Fruit fly (Drosophila melanogaster) whole organism, embryonic: ENCODE data around the gene CG34148.

Experiments
- B-H2 ChIP-seq: fragments of 200-800 bp; sonication (Bioruptor generic); optimal IDR thresholded peaks from 2 replicates; lab custom pipeline; 2018; ENCODE audit warnings: missing biosample characterization, mild to moderate bottlenecking, missing genetic modification characterization
- CG12236 ChIP-seq: fragments of 200-800 bp; sonication (Bioruptor generic); optimal IDR thresholded peaks from 2 replicates; lab custom pipeline; 2016; ENCODE audit warnings: missing biosample characterization, missing genetic modification characterization
- CG12744 ChIP-seq: fragments of 200-800 bp; sonication (Bioruptor generic); optimal IDR thresholded peaks from 2 replicates; lab custom pipeline; 2016; ENCODE audit warnings: missing biosample characterization, missing genetic modification characterization
- CG13123 ChIP-seq: fragments of 200-800 bp; sonication (Bioruptor generic); optimal IDR thresholded peaks from 2 replicates; lab custom pipeline; 2016; ENCODE audit warnings: missing biosample characterization, missing genetic modification characterization
- CG13287 ChIP-seq: fragments of 200-800 bp; sonication (Bioruptor generic); IDR thresholded peaks from 2 replicates; pipeline ENCODE4 v1.3.6; 2022; ENCODE audit warnings: missing biosample characterization, missing genetic modification characterization; ENCODE audit not compliant: partially characterized antibody
- CG13424 ChIP-seq: fragments of 200-800 bp; sonication (Bioruptor generic); optimal IDR thresholded peaks from 2 replicates; lab custom pipeline; 2019; ENCODE audit warnings: missing biosample characterization, mild to moderate bottlenecking, missing genetic modification characterization, moderate library complexity
- CG1603 ChIP-seq: fragments of 200-800 bp; sonication (Bioruptor generic); optimal IDR thresholded peaks from 2 replicates; lab custom pipeline; 2019; ENCODE audit warnings: missing biosample characterization, mild to moderate bottlenecking, missing genetic modification characterization, moderate library complexity
- CG2116 ChIP-seq: fragments of 200-800 bp; sonication (Bioruptor generic); optimal IDR thresholded peaks from 3 replicates; lab custom pipeline; 2018; ENCODE audit warnings: missing biosample characterization, mild to moderate bottlenecking, missing genetic modification characterization
- CG30431 ChIP-seq: fragments of 200-800 bp; sonication (Bioruptor generic); optimal IDR thresholded peaks from 2 replicates; lab custom pipeline; 2017; ENCODE audit warnings: missing biosample characterization, missing genetic modification characterization
- CG3847 ChIP-seq: fragments of 200-800 bp; sonication (Bioruptor generic); IDR thresholded peaks from 2 replicates; pipeline ENCODE4 v1.3.6; 2022; ENCODE audit warnings: missing biosample characterization, missing genetic modification characterization
- CG5180 ChIP-seq: fragments of 200-800 bp; sonication (Bioruptor generic); optimal IDR thresholded peaks from 3 replicates; lab custom pipeline; 2017; ENCODE audit warnings: missing biosample characterization, missing genetic modification characterization, mild to moderate bottlenecking, moderate library complexity, missing genetic modification reagents
- CG6175 ChIP-seq: fragments of 200-800 bp; sonication (Bioruptor generic); IDR thresholded peaks from 3 replicates; pipeline ENCODE4 v1.3.6; 2022; ENCODE audit warnings: missing biosample characterization, missing genetic modification characterization
- CG6272 ChIP-seq: fragments of 200-800 bp; sonication (Bioruptor generic); IDR thresholded peaks from 2 replicates; pipeline ENCODE4 v1.3.6; 2022; ENCODE audit warnings: missing biosample characterization, missing genetic modification characterization
- CG6765 ChIP-seq: fragments of 200-800 bp; sonication (Bioruptor generic); optimal IDR thresholded peaks from 3 replicates; lab custom pipeline; 2017; ENCODE audit warnings: missing biosample characterization, mild to moderate bottlenecking, missing genetic modification characterization
- CG6813 ChIP-seq: fragments of 200-800 bp; sonication (Bioruptor generic); optimal IDR thresholded peaks from 2 replicates; lab custom pipeline; 2017; ENCODE audit warnings: missing biosample characterization, missing genetic modification characterization, mild to moderate bottlenecking, moderate library complexity, missing genetic modification reagents
- CG8281 ChIP-seq: fragments of 200-800 bp; sonication (Bioruptor generic); optimal IDR thresholded peaks from 2 replicates; lab custom pipeline; 2018; ENCODE audit warnings: missing biosample characterization, mild to moderate bottlenecking, missing genetic modification characterization, moderate library complexity
- CG8478 ChIP-seq: fragments of >200 bp; optimal IDR thresholded peaks from 2 replicates; lab custom pipeline; 2018
- CG8765 ChIP-seq: fragments of 200-800 bp; sonication (Bioruptor generic); IDR thresholded peaks from 2 replicates; pipeline ENCODE4 v1.3.6; 2022; ENCODE audit warnings: missing biosample characterization, missing genetic modification characterization
- Drgx ChIP-seq: fragments of 200-800 bp; sonication (Bioruptor generic); IDR thresholded peaks from 2 replicates; pipeline ENCODE4 v1.3.6; 2022; ENCODE audit warnings: missing biosample characterization, missing genetic modification characterization
- E2f1 ChIP-seq: fragments of 200-800 bp; sonication (Bioruptor generic); IDR thresholded peaks from 2 replicates; pipeline ENCODE4 v1.3.6; 2022; ENCODE audit warnings: missing biosample characterization, missing genetic modification characterization
- E2f2 ChIP-seq: fragments of 200-800 bp; sonication (Bioruptor generic); IDR thresholded peaks from 2 replicates; pipeline ENCODE4 v1.3.6; 2022; ENCODE audit warnings: missing biosample characterization, missing genetic modification characterization
- Ets97D ChIP-seq: fragments of 200-800 bp; sonication (Bioruptor generic); optimal IDR thresholded peaks from 3 replicates; lab custom pipeline; 2016; ENCODE audit warnings: missing biosample characterization, missing genetic modification characterization
- Gug ChIP-seq: fragments of 200-800 bp; sonication (Bioruptor generic); IDR thresholded peaks from 4 replicates; pipeline ENCODE4 v1.3.6; 2022; ENCODE audit warnings: missing biosample characterization, missing genetic modification characterization
- HLH54F ChIP-seq: fragments of 200-800 bp; sonication (Bioruptor generic); optimal IDR thresholded peaks from 3 replicates; lab custom pipeline; 2016; ENCODE audit warnings: missing biosample characterization, missing genetic modification characterization
- Hr78 ChIP-seq, 2 experiments: fragments of 200-800 bp in 1 of 2; fragments of >200 bp in 1 of 2; sonication (Bioruptor generic) in 1 of 2; optimal IDR thresholded peaks; 2 replicates each; lab custom pipeline; 2017 to 2019; ENCODE audit warnings: missing biosample characterization in 2 of 2, missing genetic modification characterization in 2 of 2, mild to moderate bottlenecking in 1 of 2, moderate library complexity in 1 of 2
- Hsf ChIP-seq: fragments of 200-800 bp; sonication (Bioruptor generic); optimal IDR thresholded peaks from 3 replicates; lab custom pipeline; 2016; ENCODE audit warnings: missing biosample characterization, missing genetic modification characterization
- MTF-1 ChIP-seq: fragments of 200-800 bp; sonication (Bioruptor generic); optimal IDR thresholded peaks from 2 replicates; lab custom pipeline; 2018; ENCODE audit warnings: missing biosample characterization, mild to moderate bottlenecking, missing genetic modification characterization, borderline replicate concordance
- Pdp1 ChIP-seq, 2 experiments: fragments of 200-800 bp; sonication (Bioruptor generic); optimal IDR thresholded peaks; 3 replicates each; lab custom pipeline; 2016; ENCODE audit warnings: missing biosample characterization in 2 of 2, missing genetic modification characterization in 2 of 2, mild to moderate bottlenecking in 1 of 2, moderate library complexity in 1 of 2
- Ravus ChIP-seq: fragments of 200-800 bp; sonication (Bioruptor generic); IDR thresholded peaks from 2 replicates; pipeline ENCODE4 v1.3.6; 2022; ENCODE audit warnings: missing biosample characterization, missing genetic modification characterization
- Spps ChIP-seq: fragments of 200-800 bp; sonication (Bioruptor generic); optimal IDR thresholded peaks from 2 replicates; lab custom pipeline; 2018; ENCODE audit warnings: missing biosample characterization, mild to moderate bottlenecking, missing genetic modification characterization
- az2 ChIP-seq: fragments of 200-800 bp; sonication (Bioruptor generic); optimal IDR thresholded peaks from 3 replicates; lab custom pipeline; 2016; ENCODE audit warnings: missing biosample characterization, missing genetic modification characterization
- bigmax ChIP-seq: fragments of 200-800 bp; sonication (Bioruptor generic); optimal IDR thresholded peaks from 2 replicates; lab custom pipeline; 2018; ENCODE audit warnings: missing biosample characterization, mild to moderate bottlenecking, missing genetic modification characterization
- br ChIP-seq: fragments of >200 bp; optimal IDR thresholded peaks from 2 replicates; lab custom pipeline; 2017
- bsh ChIP-seq, 2 experiments: fragments of 200-800 bp; sonication (Bioruptor generic); optimal IDR thresholded peaks; 2 replicates each; lab custom pipeline; 2017 to 2018; ENCODE audit warnings: mild to moderate bottlenecking in 2 of 2, missing biosample characterization in 2 of 2, missing genetic modification characterization in 2 of 2, moderate library complexity in 1 of 2
- ci ChIP-seq: fragments of 200-800 bp; sonication (Bioruptor generic); IDR thresholded peaks from 3 replicates; pipeline ENCODE4 v1.3.6; 2022; ENCODE audit warnings: missing biosample characterization, missing genetic modification characterization
- exex ChIP-seq: fragments of 200-800 bp; sonication (Bioruptor generic); optimal IDR thresholded peaks from 4 replicates; lab custom pipeline; 2018; ENCODE audit warnings: missing biosample characterization, mild to moderate bottlenecking, missing genetic modification characterization, moderate library complexity
- hb ChIP-seq: fragments of 200-800 bp; sonication (Bioruptor generic); IDR thresholded peaks from 3 replicates; pipeline ENCODE4 v1.3.6; 2022; ENCODE audit warnings: missing biosample characterization, missing genetic modification characterization; ENCODE audit not compliant: partially characterized antibody
- her ChIP-seq: fragments of 200-800 bp; sonication (Bioruptor generic); optimal IDR thresholded peaks from 2 replicates; lab custom pipeline; 2016; ENCODE audit warnings: missing biosample characterization, missing genetic modification characterization
- insv ChIP-seq, 2 experiments: fragments of 200-800 bp; sonication (Bioruptor generic); optimal IDR thresholded peaks; 3 replicates each; lab custom pipeline; 2016 to 2018; ENCODE audit warnings: missing biosample characterization in 2 of 2, missing genetic modification characterization in 2 of 2
- lov ChIP-seq, 2 experiments: fragments of 200-800 bp in 1 of 2; fragments of >200 bp in 1 of 2; sonication (Bioruptor generic) in 1 of 2; IDR thresholded peaks in 1 of 2; optimal IDR thresholded peaks in 1 of 2; 2 replicates in 1 of 2; 3 replicates in 1 of 2; pipeline versions ENCODE4 v1.3.6 to Lab custom; 2017 to 2022; ENCODE audit warnings: missing biosample characterization in 1 of 2, missing genetic modification characterization in 1 of 2
- maf-S ChIP-seq: fragments of 200-800 bp; sonication (Bioruptor generic); optimal IDR thresholded peaks from 2 replicates; lab custom pipeline; 2016; ENCODE audit warnings: missing biosample characterization, missing genetic modification characterization
- nerfin-2 ChIP-seq: fragments of 200-800 bp; sonication (Bioruptor generic); IDR thresholded peaks from 2 replicates; pipeline ENCODE4 v1.3.6; 2022; ENCODE audit warnings: missing biosample characterization, missing genetic modification characterization; ENCODE audit not compliant: partially characterized antibody
- run ChIP-seq: fragments of 200-800 bp; sonication (Bioruptor generic); optimal IDR thresholded peaks from 3 replicates; lab custom pipeline; 2018; ENCODE audit warnings: missing biosample characterization, mild to moderate bottlenecking, missing genetic modification characterization
- sug ChIP-seq: fragments of 200-800 bp; optimal IDR thresholded peaks from 2 replicates; lab custom pipeline; 2019; ENCODE audit warnings: missing biosample characterization, mild to moderate bottlenecking, missing genetic modification characterization, moderate library complexity
- tgo ChIP-seq: fragments of 200-800 bp; sonication (Bioruptor generic); IDR thresholded peaks from 3 replicates; pipeline ENCODE4 v1.3.6; 2022; ENCODE audit warnings: missing biosample characterization, missing genetic modification characterization
- tup ChIP-seq: fragments of 200-800 bp; sonication (Bioruptor generic); optimal IDR thresholded peaks from 2 replicates; lab custom pipeline; 2016; ENCODE audit warnings: missing biosample characterization, mild to moderate bottlenecking, missing genetic modification characterization, moderate library complexity
- unc-4 ChIP-seq: fragments of 200-800 bp; sonication (Bioruptor generic); IDR thresholded peaks from 2 replicates; pipeline ENCODE4 v1.3.6; 2022; ENCODE audit warnings: missing biosample characterization, missing genetic modification characterization; ENCODE audit not compliant: partially characterized antibody
- usp ChIP-seq: fragments of >200 bp; optimal IDR thresholded peaks from 2 replicates; lab custom pipeline; 2017; ENCODE audit warnings: missing biosample characterization, missing genetic modification characterization
- vnd ChIP-seq: fragments of 200-800 bp; sonication (Bioruptor generic); IDR thresholded peaks from 3 replicates; pipeline ENCODE4 v1.3.6; 2022; ENCODE audit warnings: missing biosample characterization, missing genetic modification characterization; ENCODE audit not compliant: partially characterized antibody

The CG34148 gene

DNA sequence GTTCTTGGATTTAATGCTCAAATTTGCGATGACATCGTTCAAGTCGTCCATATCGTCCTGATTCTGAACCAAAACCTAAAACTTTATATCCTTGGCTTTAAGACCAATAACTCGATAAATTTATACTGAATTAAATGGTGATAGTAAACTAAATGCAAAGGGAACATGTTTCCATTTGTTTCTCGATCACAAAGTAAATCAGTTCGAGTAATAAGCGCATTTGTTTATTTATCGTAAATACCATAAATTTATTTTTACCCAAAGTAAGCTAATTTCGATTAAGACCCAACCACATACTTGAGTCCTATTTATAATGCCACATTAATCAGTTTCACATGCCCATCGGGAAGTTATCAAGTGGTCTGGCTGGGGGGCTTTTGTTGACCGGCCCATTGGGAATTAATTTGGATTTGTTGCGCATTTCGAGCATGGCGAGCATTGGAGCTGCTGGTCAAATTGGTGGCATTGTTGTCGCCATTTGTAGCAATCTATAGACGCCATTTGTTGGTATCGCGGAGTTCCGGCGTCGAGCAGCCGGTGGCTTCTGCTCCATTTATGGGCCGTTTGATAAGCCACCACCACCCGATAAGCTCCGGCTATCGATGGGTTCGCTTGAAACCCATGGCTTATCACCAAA is 8.9 kb downstream of the CG34148 start, which contains the start of gene CG31174:
CG31174 (minus strand) TSS at position 51 of the 637 bp plus-strand sequence.
- no peak for TF ChIP-seq Ets97D (GFP tag; lab: Kevin White, UChicago)
- no peak for TF ChIP-seq br (lab: Kevin White, UChicago)
- TF ChIP-seq CG8478 (lab: Kevin White, UChicago): no peak
- no peak for TF ChIP-seq CG13123 (GFP tag; lab: Kevin White, UChicago)
- no peak for TF ChIP-seq unc-4 (GFP tag; lab: Robert Waterston, UW)
- no peak for TF ChIP-seq HLH54F (GFP tag; lab: Kevin White, UChicago)
- no peak for TF ChIP-seq CG8765 (GFP tag; lab: Robert Waterston, UW)
- TF ChIP-seq tup (GFP tag; lab: Kevin White, UChicago): no peak
- TF ChIP-seq E2f1 (GFP tag; lab: Robert Waterston, UW): no peak
- no peak for TF ChIP-seq MTF-1 (GFP tag; lab: Kevin White, UChicago)
- TF ChIP-seq tgo: no peak
- TF ChIP-seq ci (GFP tag; lab: Robert Waterston, UW): peak; percentile 19; the same call in 1 of the 3 replicates
- TF ChIP-seq her (GFP tag; lab: Kevin White, UChicago): no peak
- no peak for TF ChIP-seq CG13424 (tag; lab: Kevin White, UChicago)
- no peak for TF ChIP-seq CG2116 (GFP tag; lab: Kevin White, UChicago)
- no peak for TF ChIP-seq B-H2 (GFP tag; lab: Kevin White, UChicago)
- no peak for TF ChIP-seq hb (GFP tag; lab: Robert Waterston, UW)
- no peak for TF ChIP-seq E2f2
- no peak for TF ChIP-seq CG1603
- no peak for TF ChIP-seq CG30431 (GFP tag; lab: Kevin White, UChicago)
- TF ChIP-seq bsh (GFP tag; optimal IDR thresholded peaks at IDR 0.05; lab: Kevin White, UChicago): no peak
- no peak for TF ChIP-seq nerfin-2
- peak; percentile 38 for TF ChIP-seq run
- no peak for TF ChIP-seq CG13287
- no peak for TF ChIP-seq lov (optimal IDR thresholded peaks at IDR 0.05; lab: Kevin White, UChicago)
- TF ChIP-seq lov (GFP tag; IDR thresholded peaks at IDR 0.05; lab: Robert Waterston, UW): no peak
- no peak for TF ChIP-seq CG6272 (GFP tag; lab: Robert Waterston, UW)
- no peak for TF ChIP-seq maf-S (GFP tag; lab: Kevin White, UChicago)
- no peak for TF ChIP-seq Pdp1 (GFP tag; optimal IDR thresholded peaks at IDR 0.05; lab: Kevin White, UChicago)
- TF ChIP-seq exex (tag; lab: Kevin White, UChicago): peak; percentile 83
- TF ChIP-seq insv (GFP tag; optimal IDR thresholded peaks at IDR 0.05; lab: Kevin White, UChicago): no peak
- TF ChIP-seq Drgx: no peak
- TF ChIP-seq CG12744 (GFP tag; lab: Kevin White, UChicago): no peak
- 0 out of 3 replicates have a peak, but pooled peaks have one; percentile 14 for TF ChIP-seq vnd
- TF ChIP-seq CG6175 (GFP tag; lab: Robert Waterston, UW): peak; percentile 77
- TF ChIP-seq Hr78 (GFP tag; optimal IDR thresholded peaks at IDR 0.05; lab: Kevin White, UChicago): no peak
- TF ChIP-seq sug: peak; percentile 97
- no peak for TF ChIP-seq Ravus
- no peak for TF ChIP-seq CG12236 (GFP tag; lab: Kevin White, UChicago)
- no peak for TF ChIP-seq usp (GFP tag; lab: Kevin White, UChicago)

DNA sequence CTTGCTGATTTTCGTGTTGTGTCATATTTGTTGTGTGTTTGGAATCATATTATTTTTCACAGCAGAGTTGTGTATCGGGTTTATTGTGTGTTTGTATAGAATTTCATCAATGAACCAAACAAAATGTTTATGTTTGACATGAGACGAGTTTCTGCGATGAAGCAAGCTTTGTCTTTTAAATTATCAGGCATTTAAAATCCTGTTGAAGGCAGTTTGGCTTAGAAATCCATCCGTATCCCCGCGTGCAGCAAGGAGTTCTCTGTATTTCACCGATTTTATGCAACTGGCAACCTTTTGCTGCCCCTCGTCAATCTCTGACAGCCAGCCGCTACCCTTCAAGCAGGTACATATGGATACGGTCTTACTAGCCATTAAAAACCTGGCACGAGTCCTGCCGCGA is 10.7 kb downstream of the CG34148 start, which contains the start of the genes CG6569 and Cby:
CG6569 (minus strand) TSS at position 101 of the 400 bp plus-strand sequence.
Cby (plus strand) TSS at position 185 of the 400 bp plus-strand sequence.
- TF ChIP-seq CG3847 (GFP tag; lab: Robert Waterston, UW) (no peak), CG6813 (no peak), CG8281 (tag; lab: Kevin White, UChicago) (no peak), Gug (GFP tag; lab: Robert Waterston, UW) (no peak), Hsf (GFP tag; lab: Kevin White, UChicago) (no peak), Spps (tag; lab: Kevin White, UChicago) (no peak), az2 (GFP tag; lab: Kevin White, UChicago) (no peak), bigmax (no peak), CG5180 (no peak), CG6765 (GFP tag; lab: Kevin White, UChicago) (no peak)
